Fruit fly (Drosophila melanogaster): Measurements from ENCODE around the gene CG45011.

Gene CG45011

dm6 chr2L:11797127-11797526 is 36.8 kb upstream of the CG45011 start:
- TF ChIP-seq Jra (GFP tag; optimal IDR thresholded peaks at IDR 0.05), result no peak
- TF ChIP-seq Hr83 (GFP tag; optimal IDR thresholded peaks at IDR 0.05; ENCODE audit: poor library complexity, severe bottlenecking), result no peak
- no peak for TF ChIP-seq HLH106 (tag; optimal IDR thresholded peaks at IDR 0.05)
- no peak for TF ChIP-seq tai (GFP tag; optimal IDR thresholded peaks at IDR 0.05)
- no peak for TF ChIP-seq Mio (GFP tag; optimal IDR thresholded peaks at IDR 0.05)
- no peak for TF ChIP-seq rgr (GFP tag; optimal IDR thresholded peaks at IDR 0.05)
- TF ChIP-seq pan (optimal IDR thresholded peaks at IDR 0.05), result no peak
- peak; percentile 95 for TF ChIP-seq Dfd (GFP tag; optimal IDR thresholded peaks at IDR 0.05)

- peak; percentile 70 for TF ChIP-seq psq (GFP tag; optimal IDR thresholded peaks at IDR 0.05)
- no peak for TF ChIP-seq Hnf4 (GFP tag; optimal IDR thresholded peaks at IDR 0.05)
- peak; percentile 16 for TF ChIP-seq Dfd (GFP tag; optimal IDR thresholded peaks at IDR 0.05)
Observed at dm6 chr2L:11804228-11805044, 29.4 kb upstream of the CG45011 start.

- peak; percentile 1 for TF ChIP-seq woc (GFP tag; optimal IDR thresholded peaks at IDR 0.05)
- peak; percentile 30 for TF ChIP-seq Hr83 (GFP tag; optimal IDR thresholded peaks at IDR 0.05; ENCODE audit: poor library complexity, severe bottlenecking)
- peak; percentile 18 for TF ChIP-seq rgr (GFP tag; optimal IDR thresholded peaks at IDR 0.05)
- TF ChIP-seq Vsx2 (GFP tag; optimal IDR thresholded peaks at IDR 0.05; ENCODE audit: partially characterized antibody), result no peak
- TF ChIP-seq CrebA (GFP tag; optimal IDR thresholded peaks at IDR 0.05; ENCODE audit: borderline replicate concordance), result no peak
- TF ChIP-seq Hnf4 (GFP tag; optimal IDR thresholded peaks at IDR 0.05), result no peak
- peak; percentile 1 for TF ChIP-seq OdsH (GFP tag; optimal IDR thresholded peaks at IDR 0.05)
- TF ChIP-seq dmrt93B (GFP tag; optimal IDR thresholded peaks at IDR 0.05), result no peak
- TF ChIP-seq pan (optimal IDR thresholded peaks at IDR 0.05), result no peak
- no peak for TF ChIP-seq dsf (GFP tag; optimal IDR thresholded peaks at IDR 0.05; ENCODE audit: borderline replicate concordance)
- TF ChIP-seq Mio (GFP tag; optimal IDR thresholded peaks at IDR 0.05), result no peak
- TF ChIP-seq foxo (GFP tag; optimal IDR thresholded peaks at IDR 0.05), result peak in 1 of 2 experiments; percentile 9
- TF ChIP-seq GATAd (GFP tag; optimal IDR thresholded peaks at IDR 0.05), result no peak
- no peak for TF ChIP-seq Rel (GFP tag; optimal IDR thresholded peaks at IDR 0.05)
- TF ChIP-seq Rel (tag; optimal IDR thresholded peaks at IDR 0.05), result peak; percentile 42
- TF ChIP-seq fru (GFP tag; optimal IDR thresholded peaks at IDR 0.05), result no peak
- no peak for TF ChIP-seq br (GFP tag; optimal IDR thresholded peaks at IDR 0.05)
- TF ChIP-seq N (GFP tag; optimal IDR thresholded peaks at IDR 0.05), result peak; percentile 27
- peak; percentile 1 for TF ChIP-seq Sp1 (GFP tag; optimal IDR thresholded peaks at IDR 0.05)
- TF ChIP-seq HLH106 (tag; optimal IDR thresholded peaks at IDR 0.05), result peak; percentile 33
- TF ChIP-seq Myc (optimal IDR thresholded peaks at IDR 0.05), result no peak
- TF ChIP-seq jim (GFP tag; optimal IDR thresholded peaks at IDR 0.05), result no peak
- TF ChIP-seq Jra (GFP tag; optimal IDR thresholded peaks at IDR 0.05), result no peak
- no peak for TF ChIP-seq tai (GFP tag; optimal IDR thresholded peaks at IDR 0.05)
Observed at dm6 chr2L:11806022-11806700, 27.7 kb upstream of the CG45011 start.

- TF ChIP-seq br (GFP tag; optimal IDR thresholded peaks at IDR 0.05) (peak; percentile 81), Jra (GFP tag; optimal IDR thresholded peaks at IDR 0.05) (peak; percentile 86), OdsH (GFP tag; optimal IDR thresholded peaks at IDR 0.05) (peak; percentile 37), lola (GFP tag; optimal IDR thresholded peaks at IDR 0.05) (no peak), ey (GFP tag; optimal IDR thresholded peaks at IDR 0.05) (peak; percentile 24), N (GFP tag; optimal IDR thresholded peaks at IDR 0.05) (no peak), h (GFP tag; optimal IDR thresholded peaks at IDR 0.05) (peak; percentile 68), pan (optimal IDR thresholded peaks at IDR 0.05) (no peak), dmrt93B (GFP tag; optimal IDR thresholded peaks at IDR 0.05) (no peak), Vsx2 (GFP tag; optimal IDR thresholded peaks at IDR 0.05; ENCODE audit: partially characterized antibody) (peak; percentile 92), CrebA (GFP tag; optimal IDR thresholded peaks at IDR 0.05; ENCODE audit: borderline replicate concordance) (peak; percentile 93), brk (GFP tag; optimal IDR thresholded peaks at IDR 0.05) (peak; percentile 83), GATAd (GFP tag; optimal IDR thresholded peaks at IDR 0.05) (no peak), Abd-B (GFP tag; optimal IDR thresholded peaks at IDR 0.05) (no peak), Hr78 (GFP tag; optimal IDR thresholded peaks at IDR 0.05) (no peak), CG9705 (GFP tag; optimal IDR thresholded peaks at IDR 0.05) (peak; percentile 35), usp (GFP tag; optimal IDR thresholded peaks at IDR 0.05) (no peak), Hnf4 (GFP tag; optimal IDR thresholded peaks at IDR 0.05) (peak; percentile 63), Rel (GFP tag; optimal IDR thresholded peaks at IDR 0.05) (peak; percentile 94), Rel (tag; optimal IDR thresholded peaks at IDR 0.05) (peak; percentile 74), CG32264 (GFP tag; optimal IDR thresholded peaks at IDR 0.05) (peak; percentile 78), rgr (GFP tag; optimal IDR thresholded peaks at IDR 0.05) (peak; percentile 64), Sp1 (GFP tag; optimal IDR thresholded peaks at IDR 0.05) (peak; percentile 75), jim (GFP tag; optimal IDR thresholded peaks at IDR 0.05) (peak; percentile 98), Mio (GFP tag; optimal IDR thresholded peaks at IDR 0.05) (peak; percentile 47), sv (GFP tag; optimal IDR thresholded peaks at IDR 0.05) (no peak), foxo (GFP tag; optimal IDR thresholded peaks at IDR 0.05) (peak; percentile 24 to 58), tai (GFP tag; optimal IDR thresholded peaks at IDR 0.05) (no peak), HLH106 (tag; optimal IDR thresholded peaks at IDR 0.05) (peak; percentile 27), sage (GFP tag; optimal IDR thresholded peaks at IDR 0.05) (peak; percentile 79)
Observed at dm6 chr2L:11806701-11807674, 26.9 kb upstream of the CG45011 start.
